Worm (Caenorhabditis elegans) whole organism, L3 larva: ENCODE results near the gene ZK829.1.

Experiments
- aly-2 ChIP-seq: fragments of 150-350 bp; optimal IDR thresholded peaks from 2 replicates; lab custom pipeline; 2014; ENCODE audit warnings: missing biosample characterization, missing genetic modification characterization
- ama-1 ChIP-seq: fragments of 150-350 bp; optimal IDR thresholded peaks from 2 replicates; lab custom pipeline; 2018
- ceh-28 ChIP-seq: fragments of 150-350 bp; optimal IDR thresholded peaks from 2 replicates; lab custom pipeline; 2014; ENCODE audit warnings: missing biosample characterization, missing genetic modification reagents, missing genetic modification characterization
- daf-12 ChIP-seq: fragments of 150-350 bp; optimal IDR thresholded peaks from 2 replicates; lab custom pipeline; 2014; ENCODE audit warnings: missing biosample characterization, missing genetic modification reagents, missing genetic modification characterization
- egl-27 ChIP-seq: sonication (generic microtip); optimal IDR thresholded peaks from 4 replicates; lab custom pipeline; 2017; ENCODE audit warnings: missing biosample characterization, missing genetic modification reagents, missing genetic modification characterization
- elt-2 ChIP-seq: sonication (generic microtip); optimal IDR thresholded peaks from 2 replicates; lab custom pipeline; 2016; ENCODE audit warnings: missing genetic modification reagents, mild to moderate bottlenecking, missing genetic modification characterization, missing compliant biosample characterization
- elt-3 ChIP-seq, 3 experiments: fragments of 150-350 bp in 1 of 3; sonication (generic microtip) in 2 of 3; optimal IDR thresholded peaks; 2 replicates in 2 of 3; 4 replicates in 1 of 3; lab custom pipeline; 2014 to 2017; ENCODE audit warnings: missing biosample characterization in 3 of 3, missing genetic modification characterization in 3 of 3
- fkh-10 ChIP-seq: sonication (generic microtip); optimal IDR thresholded peaks from 2 replicates; lab custom pipeline; 2017; ENCODE audit warnings: missing biosample characterization, missing genetic modification reagents, missing genetic modification characterization
- fkh-2 ChIP-seq: fragments of 150-350 bp; optimal IDR thresholded peaks from 2 replicates; lab custom pipeline; 2014; ENCODE audit warnings: missing biosample characterization, missing genetic modification reagents, missing genetic modification characterization
- fos-1 ChIP-seq: fragments of 150-350 bp; optimal IDR thresholded peaks from 2 replicates; lab custom pipeline; 2014; ENCODE audit warnings: missing biosample characterization, missing genetic modification characterization
- lin-15B ChIP-seq: fragments of 150-350 bp; optimal IDR thresholded peaks from 2 replicates; lab custom pipeline; 2014; ENCODE audit warnings: missing biosample characterization, missing genetic modification characterization
- lsy-12 ChIP-seq: sonication (generic microtip); optimal IDR thresholded peaks from 2 replicates; lab custom pipeline; 2016; ENCODE audit warnings: mild to moderate bottlenecking, missing genetic modification characterization, missing compliant biosample characterization
- nfya-1 ChIP-seq: sonication (generic microtip); optimal IDR thresholded peaks from 2 replicates; lab custom pipeline; 2017; ENCODE audit warnings: missing genetic modification characterization, mild to moderate bottlenecking, missing compliant biosample characterization, antibody characterized with exemption, moderate library complexity; ENCODE audit not compliant: insufficient read depth
- nhr-12 ChIP-seq: fragments of 150-350 bp; optimal IDR thresholded peaks from 2 replicates; lab custom pipeline; 2014; ENCODE audit warnings: missing biosample characterization, missing genetic modification characterization
- nhr-43 ChIP-seq: sonication (generic microtip); optimal IDR thresholded peaks from 2 replicates; lab custom pipeline; 2016; ENCODE audit warnings: mild to moderate bottlenecking, missing genetic modification characterization, missing compliant biosample characterization; ENCODE audit not compliant: poor library complexity, severe bottlenecking
- nhr-67 ChIP-seq: fragments of 150-350 bp; optimal IDR thresholded peaks from 2 replicates; lab custom pipeline; 2014; ENCODE audit warnings: missing biosample characterization, missing genetic modification characterization
- pha-4 ChIP-seq: fragments of 150-350 bp; optimal IDR thresholded peaks from 2 replicates; lab custom pipeline; 2014; ENCODE audit warnings: missing biosample characterization, missing genetic modification reagents, missing genetic modification characterization
- pqm-1 ChIP-seq: fragments of 150-350 bp; optimal IDR thresholded peaks from 2 replicates; lab custom pipeline; 2017; ENCODE audit warnings: missing biosample characterization, missing genetic modification characterization, inconsistent platforms
- unc-62 ChIP-seq: fragments of 150-350 bp; sonication (generic microtip); optimal IDR thresholded peaks from 4 replicates; lab custom pipeline; 2014; ENCODE audit warnings: missing biosample characterization, missing genetic modification reagents, missing genetic modification characterization
- ztf-11 ChIP-seq: fragments of 150-350 bp; optimal IDR thresholded peaks from 2 replicates; lab custom pipeline; 2014; ENCODE audit warnings: missing biosample characterization, missing genetic modification characterization

Gene ZK829.1

ce11 chrIV:11892545-11892944 lies 49.7 kb downstream of the ZK829.1 start:
- TF ChIP-seq daf-12 (tag; lab: Kevin White, UChicago), result no peak
- TF ChIP-seq ztf-11 (tag; lab: Kevin White, UChicago), result no peak
- TF ChIP-seq egl-27, result no peak
- no peak for TF ChIP-seq lin-15B (tag; lab: Kevin White, UChicago)
- no peak for TF ChIP-seq ceh-28 (tag; lab: Kevin White, UChicago)
- TF ChIP-seq fkh-10 (GFP tag; lab: Kevin White, UChicago), result no peak
- TF ChIP-seq elt-2 (tag; lab: Kevin White, UChicago), result no peak
- TF ChIP-seq nhr-43 (tag; lab: Kevin White, UChicago), result no peak
- no peak for TF ChIP-seq nfya-1
- no peak for TF ChIP-seq unc-62 (GFP tag; lab: Kevin White, UChicago)
- no peak for TF ChIP-seq nhr-67 (tag; lab: Kevin White, UChicago)
- TF ChIP-seq fkh-2 (tag; lab: Kevin White, UChicago), result no peak
- TF ChIP-seq ama-1 (lab: Kevin White, UChicago), result no peak
- TF ChIP-seq fos-1 (tag; lab: Kevin White, UChicago), result no peak
- no peak for TF ChIP-seq pha-4 (tag; lab: Kevin White, UChicago)
- no peak for TF ChIP-seq aly-2
- no peak for TF ChIP-seq elt-3 (tag; optimal IDR thresholded peaks at IDR 0.05; lab: Kevin White, UChicago)
- no peak for TF ChIP-seq lsy-12 (tag; lab: Kevin White, UChicago)
- no peak for TF ChIP-seq nhr-12 (tag; lab: Kevin White, UChicago)
- no peak for TF ChIP-seq pqm-1
- TF ChIP-seq, all 47 proteins: peak for 0
